Worm (Caenorhabditis elegans) whole organism, L2 larva: ENCODE results near the gene Y59A8B.25.

ENCODE experiments used
- aly-2 ChIP-seq: fragments of 150-350 bp; optimal IDR thresholded peaks from 2 replicates; lab custom pipeline; 2014; ENCODE audit warnings: missing biosample characterization, missing genetic modification characterization
- nhr-12 ChIP-seq: fragments of 150-350 bp; optimal IDR thresholded peaks from 2 replicates; lab custom pipeline; 2014; ENCODE audit warnings: missing biosample characterization, missing genetic modification characterization
- nhr-237 ChIP-seq: fragments of 150-350 bp; optimal IDR thresholded peaks from 2 replicates; lab custom pipeline; 2014; ENCODE audit warnings: missing biosample characterization, missing genetic modification characterization
- ztf-11 ChIP-seq: sonication (generic microtip); optimal IDR thresholded peaks from 2 replicates; lab custom pipeline; 2017; ENCODE audit warnings: missing biosample characterization, missing genetic modification characterization

- TF ChIP-seq ztf-11 (tag; lab: Kevin White, UChicago), result no peak
- TF ChIP-seq aly-2 (tag; lab: Kevin White, UChicago), result no peak
- TF ChIP-seq nhr-12, result no peak
- TF ChIP-seq nhr-237, result no peak
Measured at ce11 chrV:18014116-18014515, 41.1 kb downstream of the Y59A8B.25 start, which contains the start of gene srh-133.
